Fruit fly (Drosophila melanogaster): ENCODE results near the gene CG17712.

The CG17712 gene

dm6 chr2L:1732189-1732588, 19.7 kb downstream of the CG17712 start, which contains the start of the genes CG17652 and CG17646:
Gene CG17652 (minus strand): TSS chr2L:1732356.
Gene CG17646 (plus strand): TSS chr2L:1732524.
- no peak for TF ChIP-seq CG17801 (GFP tag; optimal IDR thresholded peaks at IDR 0.05; ENCODE audit: partially characterized antibody)

- peak; percentile 35 for TF ChIP-seq CG17801 (GFP tag; optimal IDR thresholded peaks at IDR 0.05; ENCODE audit: partially characterized antibody)
These were observed 21.0 kb downstream of the CG17712 start for dm6 chr2L:1730914-1731313.

dm6 chr2L:1729607-1730011, 22.3 kb downstream of the CG17712 start, which contains the start of the genes Eno and CG31937:
Gene Eno (minus strand): TSS chr2L:1729636.
Gene CG31937 (plus strand): TSS chr2L:1729887.
- peak; percentile 60 for TF ChIP-seq CG17801 (GFP tag; optimal IDR thresholded peaks at IDR 0.05; ENCODE audit: partially characterized antibody)

- TF ChIP-seq CG17801 (GFP tag; optimal IDR thresholded peaks at IDR 0.05; ENCODE audit: partially characterized antibody): no peak
These were observed 23.3 kb downstream of the CG17712 start, which contains the start of gene Rrp40 for dm6 chr2L:1728620-1728944. Gene Rrp40 (plus strand): TSS chr2L:1728732.

dm6 chr2L:1727826-1728619, 23.9 kb downstream of the CG17712 start:
- TF ChIP-seq CG17801 (GFP tag; optimal IDR thresholded peaks at IDR 0.05; ENCODE audit: partially characterized antibody): peak; percentile 99

- TF ChIP-seq CG17801 (GFP tag; optimal IDR thresholded peaks at IDR 0.05; ENCODE audit: partially characterized antibody): no peak
These were observed 24.6 kb downstream of the CG17712 start for dm6 chr2L:1727162-1727825.

- no peak for TF ChIP-seq CG17801 (GFP tag; optimal IDR thresholded peaks at IDR 0.05; ENCODE audit: partially characterized antibody)
These were observed 27.4 kb downstream of the CG17712 start for dm6 chr2L:1724592-1724940.

- peak; percentile 38 for TF ChIP-seq CG17801 (GFP tag; optimal IDR thresholded peaks at IDR 0.05; ENCODE audit: partially characterized antibody)
These were observed 27.9 kb downstream of the CG17712 start, which contains the start of gene Rim2 for dm6 chr2L:1723937-1724591. Gene Rim2 (minus strand): TSS chr2L:1724388.

- no peak for TF ChIP-seq CG17801 (GFP tag; optimal IDR thresholded peaks at IDR 0.05; ENCODE audit: partially characterized antibody)
These were observed 28.6 kb downstream of the CG17712 start for dm6 chr2L:1723135-1723936.

- no peak for TF ChIP-seq CG17801 (GFP tag; optimal IDR thresholded peaks at IDR 0.05; ENCODE audit: partially characterized antibody)
These were observed 29.7 kb downstream of the CG17712 start for dm6 chr2L:1722260-1722659.

- TF ChIP-seq CG17801 (GFP tag; optimal IDR thresholded peaks at IDR 0.05; ENCODE audit: partially characterized antibody): no peak
These were observed 30.9 kb downstream of the CG17712 start for dm6 chr2L:1720846-1721506.

dm6 chr2L:1719971-1720370, 32.0 kb downstream of the CG17712 start:
- TF ChIP-seq CG17801 (GFP tag; optimal IDR thresholded peaks at IDR 0.05; ENCODE audit: partially characterized antibody): no peak

- no peak for TF ChIP-seq CG17801 (GFP tag; optimal IDR thresholded peaks at IDR 0.05; ENCODE audit: partially characterized antibody)
These were observed 34.7 kb downstream of the CG17712 start for dm6 chr2L:1717247-1717646.

- TF ChIP-seq CG17801 (GFP tag; optimal IDR thresholded peaks at IDR 0.05; ENCODE audit: partially characterized antibody): no peak
These were observed 36.1 kb downstream of the CG17712 start, which contains the start of gene frtz for dm6 chr2L:1715699-1716333. Gene frtz (minus strand): TSS chr2L:1715851.

Data from ovary, adult (tissue).